Worm (Caenorhabditis elegans) whole organism, L3 larva: ENCODE data around the gene pgp-14.
A peak's percentile ranks its signal among the peaks of the same experiment; 100 is the strongest.

Source experiments
- R02D3.7 ChIP-seq: fragments of 150-350 bp; optimal IDR thresholded peaks from 2 replicates; lab custom pipeline; 2014; ENCODE audit warnings: missing biosample characterization, missing genetic modification characterization
- ZK546.5 ChIP-seq: sonication (generic microtip); optimal IDR thresholded peaks from 2 replicates; lab custom pipeline; 2017; ENCODE audit warnings: missing biosample characterization, missing genetic modification characterization
- aly-2 ChIP-seq: fragments of 150-350 bp; optimal IDR thresholded peaks from 2 replicates; lab custom pipeline; 2014; ENCODE audit warnings: missing biosample characterization, missing genetic modification characterization
- ama-1 ChIP-seq: fragments of 150-350 bp; optimal IDR thresholded peaks from 2 replicates; lab custom pipeline; 2018
- ceh-16 ChIP-seq: sonication (generic microtip); optimal IDR thresholded peaks from 2 replicates; lab custom pipeline; 2017; ENCODE audit warnings: missing biosample characterization, missing genetic modification characterization
- ceh-28 ChIP-seq: fragments of 150-350 bp; optimal IDR thresholded peaks from 2 replicates; lab custom pipeline; 2014; ENCODE audit warnings: missing biosample characterization, missing genetic modification reagents, missing genetic modification characterization
- ceh-82 ChIP-seq: fragments of 150-350 bp; optimal IDR thresholded peaks from 2 replicates; lab custom pipeline; 2014; ENCODE audit warnings: missing biosample characterization, missing genetic modification characterization
- ceh-9 ChIP-seq: sonication (generic microtip); optimal IDR thresholded peaks from 2 replicates; lab custom pipeline; 2018; ENCODE audit warnings: missing biosample characterization, missing genetic modification characterization
- daf-12 ChIP-seq: fragments of 150-350 bp; optimal IDR thresholded peaks from 2 replicates; lab custom pipeline; 2014; ENCODE audit warnings: missing biosample characterization, missing genetic modification reagents, missing genetic modification characterization
- egl-27 ChIP-seq: sonication (generic microtip); optimal IDR thresholded peaks from 4 replicates; lab custom pipeline; 2017; ENCODE audit warnings: missing biosample characterization, missing genetic modification reagents, missing genetic modification characterization
- egl-5 ChIP-seq: fragments of 150-350 bp; optimal IDR thresholded peaks from 2 replicates; lab custom pipeline; 2017; ENCODE audit warnings: missing biosample characterization, missing genetic modification reagents, missing genetic modification characterization, inconsistent platforms
- elt-1 ChIP-seq: fragments of 150-350 bp; optimal IDR thresholded peaks from 2 replicates; lab custom pipeline; 2014; ENCODE audit warnings: missing biosample characterization, missing genetic modification characterization
- elt-2 ChIP-seq: sonication (generic microtip); optimal IDR thresholded peaks from 2 replicates; lab custom pipeline; 2016; ENCODE audit warnings: missing genetic modification reagents, mild to moderate bottlenecking, missing genetic modification characterization, missing compliant biosample characterization
- elt-3 ChIP-seq, 3 experiments: fragments of 150-350 bp in 1 of 3; sonication (generic microtip) in 2 of 3; optimal IDR thresholded peaks; 2 replicates in 2 of 3; 4 replicates in 1 of 3; lab custom pipeline; 2014 to 2017; ENCODE audit warnings: missing biosample characterization in 3 of 3, missing genetic modification characterization in 3 of 3
- eor-1 ChIP-seq, 2 experiments: fragments of 150-350 bp; optimal IDR thresholded peaks; 2 replicates each; lab custom pipeline; 2014 to 2018; ENCODE audit warnings: missing biosample characterization in 2 of 2, missing genetic modification characterization in 2 of 2
- fkh-10 ChIP-seq: sonication (generic microtip); optimal IDR thresholded peaks from 2 replicates; lab custom pipeline; 2017; ENCODE audit warnings: missing biosample characterization, missing genetic modification reagents, missing genetic modification characterization
- fkh-2 ChIP-seq: fragments of 150-350 bp; optimal IDR thresholded peaks from 2 replicates; lab custom pipeline; 2014; ENCODE audit warnings: missing biosample characterization, missing genetic modification reagents, missing genetic modification characterization
- fos-1 ChIP-seq: fragments of 150-350 bp; optimal IDR thresholded peaks from 2 replicates; lab custom pipeline; 2014; ENCODE audit warnings: missing biosample characterization, missing genetic modification characterization
- hmg-11 ChIP-seq: sonication (generic microtip); optimal IDR thresholded peaks from 2 replicates; lab custom pipeline; 2016; ENCODE audit warnings: missing genetic modification characterization, missing compliant biosample characterization
- jun-1 ChIP-seq: fragments of 150-350 bp; optimal IDR thresholded peaks from 2 replicates; lab custom pipeline; 2014; ENCODE audit warnings: missing biosample characterization, missing genetic modification reagents, missing genetic modification characterization
- lin-39 ChIP-seq: fragments of 150-350 bp; optimal IDR thresholded peaks from 2 replicates; lab custom pipeline; 2018; ENCODE audit warnings: missing biosample characterization, missing genetic modification reagents, missing genetic modification characterization
- lsy-12 ChIP-seq: sonication (generic microtip); optimal IDR thresholded peaks from 2 replicates; lab custom pipeline; 2016; ENCODE audit warnings: mild to moderate bottlenecking, missing genetic modification characterization, missing compliant biosample characterization
- mdl-1 ChIP-seq: fragments of 150-350 bp; optimal IDR thresholded peaks from 2 replicates; lab custom pipeline; 2014; ENCODE audit warnings: missing biosample characterization, missing genetic modification characterization
- mml-1 ChIP-seq: fragments of 150-350 bp; sonication (generic microtip); optimal IDR thresholded peaks from 3 replicates; lab custom pipeline; 2014; ENCODE audit warnings: missing biosample characterization, missing genetic modification characterization
- nfya-1 ChIP-seq: sonication (generic microtip); optimal IDR thresholded peaks from 2 replicates; lab custom pipeline; 2017; ENCODE audit warnings: missing genetic modification characterization, mild to moderate bottlenecking, missing compliant biosample characterization, antibody characterized with exemption, moderate library complexity; ENCODE audit not compliant: insufficient read depth
- nhr-11 ChIP-seq: fragments of 150-350 bp; optimal IDR thresholded peaks from 2 replicates; lab custom pipeline; 2014; ENCODE audit warnings: missing biosample characterization, missing genetic modification characterization
- nhr-237 ChIP-seq: fragments of 150-350 bp; optimal IDR thresholded peaks from 2 replicates; lab custom pipeline; 2014; ENCODE audit warnings: missing biosample characterization, missing genetic modification characterization
- nhr-25 ChIP-seq: sonication (generic microtip); optimal IDR thresholded peaks from 2 replicates; lab custom pipeline; 2017; ENCODE audit warnings: missing biosample characterization, missing genetic modification characterization
- nhr-43 ChIP-seq: sonication (generic microtip); optimal IDR thresholded peaks from 2 replicates; lab custom pipeline; 2016; ENCODE audit warnings: mild to moderate bottlenecking, missing genetic modification characterization, missing compliant biosample characterization; ENCODE audit not compliant: poor library complexity, severe bottlenecking
- nhr-67 ChIP-seq: fragments of 150-350 bp; optimal IDR thresholded peaks from 2 replicates; lab custom pipeline; 2014; ENCODE audit warnings: missing biosample characterization, missing genetic modification characterization
- nhr-76 ChIP-seq: fragments of 150-350 bp; sonication (generic microtip); optimal IDR thresholded peaks from 5 replicates; lab custom pipeline; 2014; ENCODE audit warnings: missing biosample characterization, missing genetic modification characterization
- nhr-77 ChIP-seq: fragments of 150-350 bp; optimal IDR thresholded peaks from 2 replicates; lab custom pipeline; 2014; ENCODE audit warnings: missing biosample characterization, missing genetic modification characterization
- pha-4 ChIP-seq: fragments of 150-350 bp; optimal IDR thresholded peaks from 2 replicates; lab custom pipeline; 2014; ENCODE audit warnings: missing biosample characterization, missing genetic modification reagents, missing genetic modification characterization
- pqm-1 ChIP-seq: fragments of 150-350 bp; optimal IDR thresholded peaks from 2 replicates; lab custom pipeline; 2017; ENCODE audit warnings: missing biosample characterization, missing genetic modification characterization, inconsistent platforms
- sea-2 ChIP-seq: fragments of 150-350 bp; sonication (generic microtip); optimal IDR thresholded peaks from 4 replicates; lab custom pipeline; 2014; ENCODE audit warnings: missing biosample characterization, missing genetic modification reagents, missing genetic modification characterization
- skn-1 ChIP-seq: fragments of 150-350 bp; optimal IDR thresholded peaks from 2 replicates; lab custom pipeline; 2014; ENCODE audit warnings: missing biosample characterization, missing genetic modification characterization
- snpc-4 ChIP-seq: fragments of 150-350 bp; optimal IDR thresholded peaks from 2 replicates; lab custom pipeline; 2014; ENCODE audit warnings: missing biosample characterization, missing genetic modification characterization
- unc-39 ChIP-seq: sonication (generic microtip); optimal IDR thresholded peaks from 4 replicates; lab custom pipeline; 2017; ENCODE audit warnings: missing biosample characterization, missing genetic modification characterization
- ztf-11 ChIP-seq: fragments of 150-350 bp; optimal IDR thresholded peaks from 2 replicates; lab custom pipeline; 2014; ENCODE audit warnings: missing biosample characterization, missing genetic modification characterization
- ztf-4 ChIP-seq: fragments of 150-350 bp; optimal IDR thresholded peaks from 2 replicates; lab custom pipeline; 2014; ENCODE audit warnings: missing biosample characterization, missing genetic modification characterization

Gene pgp-14

ce11 chrX:12780674-12781073 lies 31.3 kb upstream of the pgp-14 start:
- TF ChIP-seq eor-1 (tag; optimal IDR thresholded peaks at IDR 0.05; lab: Kevin White, UChicago): no peak
- peak; percentile 72 for TF ChIP-seq pqm-1 (tag; lab: Kevin White, UChicago)
- TF ChIP-seq hmg-11 (tag; lab: Kevin White, UChicago): no peak
- TF ChIP-seq jun-1 (tag; lab: Kevin White, UChicago): no peak
- no peak for TF ChIP-seq egl-5 (tag; lab: Kevin White, UChicago)
- TF ChIP-seq elt-1 (tag; lab: Kevin White, UChicago): no peak
- TF ChIP-seq ceh-16 (tag; lab: Kevin White, UChicago): no peak
- TF ChIP-seq elt-2 (tag; lab: Kevin White, UChicago): peak; percentile 73
- no peak for TF ChIP-seq skn-1 (tag; lab: Kevin White, UChicago)
- no peak for TF ChIP-seq ama-1 (lab: Kevin White, UChicago)
- TF ChIP-seq fkh-10 (GFP tag; lab: Kevin White, UChicago): no peak

- no peak for TF ChIP-seq egl-5 (tag; lab: Kevin White, UChicago)
- TF ChIP-seq nhr-11: no peak
- no peak for TF ChIP-seq nfya-1 (tag; lab: Kevin White, UChicago)
- TF ChIP-seq snpc-4: no peak
- TF ChIP-seq mml-1 (tag; lab: Kevin White, UChicago): no peak
- TF ChIP-seq nhr-76 (tag; lab: Kevin White, UChicago): no peak
- no peak for TF ChIP-seq fkh-10 (GFP tag; lab: Kevin White, UChicago)
- TF ChIP-seq ceh-16 (tag; lab: Kevin White, UChicago): no peak
- TF ChIP-seq nhr-77 (tag; lab: Kevin White, UChicago): no peak
- no peak for TF ChIP-seq lsy-12
- no peak for TF ChIP-seq nhr-43
- no peak for TF ChIP-seq ceh-9 (tag; lab: Kevin White, UChicago)
- TF ChIP-seq ztf-11: no peak
- TF ChIP-seq ceh-82 (tag; lab: Kevin White, UChicago): no peak
- no peak for TF ChIP-seq jun-1 (tag; lab: Kevin White, UChicago)
- TF ChIP-seq fkh-2 (tag; lab: Kevin White, UChicago): no peak
- no peak for TF ChIP-seq ceh-28 (tag; lab: Kevin White, UChicago)
- TF ChIP-seq eor-1 (tag; optimal IDR thresholded peaks at IDR 0.05; lab: Kevin White, UChicago): no peak
- TF ChIP-seq lin-39 (tag; lab: Kevin White, UChicago): no peak
Measured at ce11 chrX:12769697-12770096, 20.3 kb upstream of the pgp-14 start, which contains the start of gene ilc-17.1. Gene ilc-17.1, minus strand, starts transcription at chrX:12769797.

- no peak for TF ChIP-seq elt-2 (tag; lab: Kevin White, UChicago)
- no peak for TF ChIP-seq ama-1 (lab: Kevin White, UChicago)
- no peak for TF ChIP-seq ceh-9 (tag; lab: Kevin White, UChicago)
- TF ChIP-seq ceh-28 (tag; lab: Kevin White, UChicago): no peak
- TF ChIP-seq nhr-67 (tag; lab: Kevin White, UChicago): no peak
- TF ChIP-seq lin-39 (tag; lab: Kevin White, UChicago): no peak
Measured at ce11 chrX:12764009-12764408, 14.6 kb upstream of the pgp-14 start.

- no peak for TF ChIP-seq ceh-28 (tag; lab: Kevin White, UChicago)
Measured at ce11 chrX:12761778-12762177, 12.4 kb upstream of the pgp-14 start, which contains the start of gene cept-1. Gene cept-1, plus strand, starts transcription at chrX:12762078.

ce11 chrX:12761295-12761775 lies 12.0 kb upstream of the pgp-14 start:
- TF ChIP-seq lin-39 (tag; lab: Kevin White, UChicago) (peak; percentile 41), nfya-1 (tag; lab: Kevin White, UChicago) (no peak), nhr-25 (tag; lab: Kevin White, UChicago) (peak; percentile 47), elt-2 (tag; lab: Kevin White, UChicago) (peak; percentile 61), elt-3 (tag; optimal IDR thresholded peaks at IDR 0.05; lab: Kevin White, UChicago) (peak in 1 of 3 experiments; percentile 38)

ce11 chrX:12759642-12760041 lies 10.3 kb upstream of the pgp-14 start:
- TF ChIP-seq pqm-1 (tag; lab: Kevin White, UChicago) (peak; percentile 94), snpc-4 (no peak), unc-39 (no peak), ZK546.5 (tag; lab: Kevin White, UChicago) (no peak), fos-1 (no peak), fkh-2 (tag; lab: Kevin White, UChicago) (no peak), daf-12 (no peak), sea-2 (no peak), hmg-11 (tag; lab: Kevin White, UChicago) (no peak), pha-4 (tag; lab: Kevin White, UChicago) (peak; percentile 16), ceh-16 (tag; lab: Kevin White, UChicago) (no peak), nhr-237 (tag; lab: Kevin White, UChicago) (no peak), nfya-1 (tag; lab: Kevin White, UChicago) (no peak), egl-5 (tag; lab: Kevin White, UChicago) (no peak), ceh-9 (tag; lab: Kevin White, UChicago) (no peak), R02D3.7 (tag; lab: Kevin White, UChicago) (no peak), jun-1 (tag; lab: Kevin White, UChicago) (peak; percentile 50), egl-27 (tag; lab: Kevin White, UChicago) (no peak), mdl-1 (tag; lab: Kevin White, UChicago) (peak; percentile 68), eor-1 (tag; optimal IDR thresholded peaks at IDR 0.05; lab: Kevin White, UChicago) (no peak), nhr-77 (tag; lab: Kevin White, UChicago) (no peak), aly-2 (tag; lab: Kevin White, UChicago) (no peak), ama-1 (lab: Kevin White, UChicago) (no peak), ztf-4 (tag; lab: Kevin White, UChicago) (no peak)
